Fruit fly (Drosophila melanogaster): Measurements from ENCODE around the gene Kap-alpha3.

Gene Kap-alpha3

dm6 chr3R:9548769-9549168 is 28.8 kb downstream of the Kap-alpha3 start:
- no peak for TF ChIP-seq CG17801 (GFP tag; optimal IDR thresholded peaks at IDR 0.05; ENCODE audit: partially characterized antibody)

- TF ChIP-seq CG17801 (GFP tag; optimal IDR thresholded peaks at IDR 0.05; ENCODE audit: partially characterized antibody) = no peak
Measured at dm6 chr3R:9546808-9547381, 30.6 kb downstream of the Kap-alpha3 start.

DNA sequence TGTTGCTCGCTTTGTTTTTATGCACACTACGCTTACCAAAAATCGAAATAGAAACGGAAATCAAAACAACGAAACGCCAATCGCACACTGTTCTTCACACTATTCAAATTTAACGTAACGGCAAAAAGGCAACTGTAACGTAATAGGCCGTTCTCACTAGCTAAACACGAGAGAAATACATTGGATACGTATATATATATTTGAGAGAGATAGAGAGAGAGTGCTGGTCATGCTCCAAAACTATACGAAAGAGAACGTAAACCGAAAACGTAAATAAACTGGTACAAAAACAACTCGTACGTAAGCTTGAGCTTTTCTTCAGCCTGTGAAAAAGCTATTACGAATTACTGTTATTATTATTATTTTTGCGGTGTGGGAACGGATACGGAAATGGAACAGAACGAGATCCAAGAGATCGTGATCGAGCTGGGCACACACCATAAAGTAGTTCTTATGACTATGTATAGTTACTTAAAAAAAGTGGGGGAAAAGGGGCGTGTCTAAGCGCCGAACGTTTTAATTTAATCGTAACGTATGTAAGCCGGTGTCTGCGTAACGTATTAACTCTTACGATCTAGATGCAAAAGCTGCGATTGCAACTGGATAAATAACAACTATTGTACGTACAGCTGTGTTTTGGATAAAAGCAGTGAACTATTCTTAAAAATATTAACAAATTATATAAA is 33.9 kb downstream of the Kap-alpha3 start:
- TF ChIP-seq CG17801 (GFP tag; optimal IDR thresholded peaks at IDR 0.05; ENCODE audit: partially characterized antibody) = no peak

dm6 chr3R:9534595-9535217 is 42.8 kb downstream of the Kap-alpha3 start:
- TF ChIP-seq CG17801 (GFP tag; optimal IDR thresholded peaks at IDR 0.05; ENCODE audit: partially characterized antibody) = no peak

DNA sequence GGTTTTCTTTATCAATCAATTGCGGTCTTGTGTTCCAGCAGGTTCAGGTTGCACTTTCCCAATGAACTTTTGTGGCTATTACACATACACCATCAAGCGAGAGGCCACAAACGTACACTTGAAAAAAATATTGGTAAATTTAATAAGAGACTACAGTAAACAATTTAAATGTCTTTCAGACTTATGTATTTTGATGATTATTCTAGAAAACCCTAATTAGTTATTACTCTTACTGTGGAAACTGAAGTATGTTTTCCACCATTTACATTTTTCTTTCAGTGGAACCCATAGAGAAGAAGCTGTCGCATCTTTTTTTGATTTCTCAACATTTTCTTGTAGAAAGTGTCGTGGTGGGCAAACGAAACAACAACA is 43.4 kb downstream of the Kap-alpha3 start:
- TF ChIP-seq CG17801 (GFP tag; optimal IDR thresholded peaks at IDR 0.05; ENCODE audit: partially characterized antibody) = peak; percentile 72

dm6 chr3R:9533181-9534124 is 44.1 kb downstream of the Kap-alpha3 start:
- TF ChIP-seq CG17801 (GFP tag; optimal IDR thresholded peaks at IDR 0.05; ENCODE audit: partially characterized antibody) = peak; percentile 77

- TF ChIP-seq CG17801 (GFP tag; optimal IDR thresholded peaks at IDR 0.05; ENCODE audit: partially characterized antibody) = no peak
Measured at dm6 chr3R:9532437-9533180, 44.9 kb downstream of the Kap-alpha3 start, which contains the start of gene by. by (minus strand) TSS chr3R:9533011.

DNA sequence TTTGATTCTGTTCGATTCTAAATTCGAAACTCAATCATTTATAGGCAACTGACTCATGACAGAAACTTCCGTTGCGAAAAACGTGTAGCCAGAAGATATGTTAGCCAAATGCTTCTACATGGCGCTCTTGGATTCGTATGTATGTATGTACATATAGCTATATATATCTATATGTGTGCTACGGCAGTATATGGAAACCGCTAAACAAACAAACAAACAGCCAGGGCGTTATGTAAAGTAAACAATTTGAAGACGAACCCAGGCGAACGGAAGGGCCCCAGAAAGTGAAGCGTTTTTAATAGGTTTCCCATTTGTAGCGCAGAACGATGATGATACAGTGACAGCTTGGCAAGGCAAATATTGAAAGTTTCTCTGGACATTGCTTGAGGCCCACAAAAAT is 47.6 kb downstream of the Kap-alpha3 start:
- no peak for TF ChIP-seq CG17801 (GFP tag; optimal IDR thresholded peaks at IDR 0.05; ENCODE audit: partially characterized antibody)

- TF ChIP-seq CG17801 (GFP tag; optimal IDR thresholded peaks at IDR 0.05; ENCODE audit: partially characterized antibody) = no peak
Measured at dm6 chr3R:9529387-9529897, 48.1 kb downstream of the Kap-alpha3 start.

DNA sequence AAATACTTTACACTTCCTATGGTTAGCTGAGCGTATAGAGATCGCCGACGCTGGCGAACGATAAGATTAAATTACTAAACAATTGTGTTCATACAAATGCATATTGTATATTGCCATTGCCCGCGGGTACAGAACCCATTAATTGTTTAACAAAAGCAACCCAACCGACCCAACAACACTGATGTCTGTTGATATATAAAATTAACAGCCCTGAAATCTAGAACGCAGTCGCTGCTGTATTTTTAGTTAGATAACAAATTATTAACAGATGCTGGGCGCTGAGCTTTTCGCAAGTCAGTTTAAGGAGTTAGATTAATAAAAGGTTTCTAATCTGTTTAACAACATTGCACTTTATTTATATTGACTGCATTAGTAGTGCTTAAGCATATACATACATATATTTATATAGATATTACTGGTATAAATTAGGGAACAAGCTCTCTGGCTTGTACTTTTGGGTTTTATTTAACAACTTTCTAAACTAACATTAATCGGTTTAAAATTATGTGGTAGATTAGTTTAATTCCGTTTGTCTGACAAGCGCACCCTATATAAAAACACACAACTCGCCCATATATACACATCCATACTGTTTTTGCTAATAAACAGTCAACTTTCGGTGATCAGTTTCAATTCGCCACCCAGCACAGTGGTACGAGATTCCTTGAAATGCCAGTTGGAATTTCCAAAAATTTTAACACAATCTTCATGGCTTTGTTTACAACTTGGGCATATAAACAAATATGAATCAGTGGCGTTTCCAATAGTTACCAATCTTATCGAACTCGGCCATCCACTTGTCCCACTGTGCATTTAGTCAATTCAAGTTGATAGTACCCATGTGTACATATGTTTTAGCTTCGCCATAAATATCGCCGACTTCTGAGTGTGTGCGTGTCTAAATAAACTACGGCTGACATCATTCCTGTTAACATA is 49.4 kb downstream of the Kap-alpha3 start:
- TF ChIP-seq CG17801 (GFP tag; optimal IDR thresholded peaks at IDR 0.05; ENCODE audit: partially characterized antibody) = peak; percentile 71

All from ovary, adult (tissue).